Worm (Caenorhabditis elegans): ENCODE data around the gene M70.3.
"Not testable (repeated sequence)": the region's sequence is repeated elsewhere in the genome, so short reads cannot be mapped to it uniquely, and the experiment has no call there.

The M70.3 gene

ce11 chrIV:2246150-2246549 lies 3.9 kb upstream of the M70.3 start:
- TF ChIP-seq ama-1 (optimal IDR thresholded peaks at IDR 0.05) (no peak), ama-1 (GFP tag; optimal IDR thresholded peaks at IDR 0.05) (no peak), lin-26 (GFP tag; IDR thresholded peaks at IDR 0.05) (no peak), bed-2 (GFP tag; IDR thresholded peaks at IDR 0.05) (no peak), attf-3 (GFP tag; conservative IDR thresholded peaks at IDR 0.05) (0 out of 2 replicates have a peak, but pooled peaks have one; percentile 29), mcd-1 (GFP tag; IDR thresholded peaks at IDR 0.05) (peak; percentile 49; the same call in 1 of the 2 replicates), rpc-1 (optimal IDR thresholded peaks at IDR 0.05) (no peak), rpc-1 (tag; optimal IDR thresholded peaks at IDR 0.05) (peak; percentile 40), attf-6 (GFP tag; IDR thresholded peaks at IDR 0.05) (no peak), lsy-27 (tag; optimal IDR thresholded peaks at IDR 0.05; ENCODE audit: borderline replicate concordance, insufficient read depth) (no peak), lsl-1 (GFP tag; optimal IDR thresholded peaks at IDR 0.05) (peak; percentile 23), hmg-1.2 (GFP tag; IDR thresholded peaks at IDR 0.05) (peak; percentile 52; the same call in 1 of the 2 replicates), zfh-2 (GFP tag; conservative IDR thresholded peaks at IDR 0.05) (peak; percentile 80), ets-4 (GFP tag; optimal IDR thresholded peaks at IDR 0.05) (no peak), snpc-1.1 (tag; optimal IDR thresholded peaks at IDR 0.05; ENCODE audit: insufficient read depth) (peak; percentile 69), aptf-2 (GFP tag; conservative IDR thresholded peaks at IDR 0.05) (0 out of 2 replicates have a peak, but pooled peaks have one; percentile 40), him-1 (tag; optimal IDR thresholded peaks at IDR 0.05) (peak; percentile 14), atf-7 (tag; optimal IDR thresholded peaks at IDR 0.05) (no peak), sdz-38 (tag; optimal IDR thresholded peaks at IDR 0.05) (no peak), snpc-4 (GFP tag; optimal IDR thresholded peaks at IDR 0.05) (no peak), snpc-4 (tag; optimal IDR thresholded peaks at IDR 0.05) (peak in 2 of 4 experiments; percentile 72 to 88), cebp-2 (GFP tag; IDR thresholded peaks at IDR 0.05) (peak; percentile 43; the same call in 1 of the 2 replicates)

DNA sequence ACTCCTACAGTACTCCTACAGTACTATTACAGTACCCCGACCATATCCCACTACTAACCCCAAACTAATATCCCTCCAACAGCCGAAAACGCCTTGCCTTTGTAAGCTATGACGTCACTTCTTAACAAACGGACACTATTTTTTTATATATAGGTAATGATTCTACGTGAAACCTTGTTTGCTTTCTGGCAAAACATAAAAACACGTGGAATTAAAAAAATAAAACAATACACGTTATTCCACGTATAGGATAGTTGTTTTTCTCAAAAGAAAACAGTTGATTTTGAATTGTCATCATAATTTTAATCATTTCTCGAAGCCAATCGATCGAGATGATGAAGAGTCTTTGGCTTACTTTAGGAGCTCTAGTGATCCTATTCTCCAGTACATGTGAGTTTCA lies 3.3 kb upstream of the M70.3 start, which contains the start of gene M70.1:
Gene M70.1, plus strand, starts transcription at position 301 of the 400 bp plus-strand sequence.
- not testable (repeated sequence) for TF ChIP-seq C06A6.2 (GFP tag; conservative IDR thresholded peaks at IDR 0.05); K11D2.4 (GFP tag; IDR thresholded peaks at IDR 0.05); F39B2.1 (GFP tag; IDR thresholded peaks at IDR 0.05)

- TF ChIP-seq F57C9.4 (tag; optimal IDR thresholded peaks at IDR 0.05) (no peak), Y53F4B.3 (GFP tag; IDR thresholded peaks at IDR 0.05) (no peak), lsl-1 (GFP tag; optimal IDR thresholded peaks at IDR 0.05) (no peak), zfh-2 (GFP tag; conservative IDR thresholded peaks at IDR 0.05) (peak; percentile 86), zim-3 (tag; optimal IDR thresholded peaks at IDR 0.05) (no peak), nhr-120 (GFP tag; IDR thresholded peaks at IDR 0.05) (no peak), T07F8.4 (tag; optimal IDR thresholded peaks at IDR 0.05) (no peak), akir-1 (GFP tag; optimal IDR thresholded peaks at IDR 0.05) (no peak), snpc-4 (GFP tag; optimal IDR thresholded peaks at IDR 0.05) (no peak), snpc-4 (tag; optimal IDR thresholded peaks at IDR 0.05) (peak in 1 of 4 experiments; percentile 27), him-1 (tag; optimal IDR thresholded peaks at IDR 0.05) (peak; percentile 12), ekl-4 (GFP tag; IDR thresholded peaks at IDR 0.05) (no peak), mxl-1 (tag; optimal IDR thresholded peaks at IDR 0.05) (no peak), ztf-28 (GFP tag; IDR thresholded peaks at IDR 0.05) (no peak), egrh-3 (GFP tag; IDR thresholded peaks at IDR 0.05) (peak; percentile 65; the same call in 1 of the 2 replicates), tbp1 (GFP tag; optimal IDR thresholded peaks at IDR 0.05) (no peak), egl-18 (GFP tag; IDR thresholded peaks at IDR 0.05) (no peak), F10E7.11 (tag; optimal IDR thresholded peaks at IDR 0.05) (no peak), T26A5.8 (tag; optimal IDR thresholded peaks at IDR 0.05) (no peak), die-1 (tag; optimal IDR thresholded peaks at IDR 0.05) (no peak), nhr-90 (tag; optimal IDR thresholded peaks at IDR 0.05) (no peak), lin-35 (GFP tag; optimal IDR thresholded peaks at IDR 0.05) (no peak)
Measured at ce11 chrIV:2236654-2237613, 5.3 kb downstream of the M70.3 start.
